Fruit fly (Drosophila melanogaster): ENCODE data around the gene Con.

The Con gene

DNA sequence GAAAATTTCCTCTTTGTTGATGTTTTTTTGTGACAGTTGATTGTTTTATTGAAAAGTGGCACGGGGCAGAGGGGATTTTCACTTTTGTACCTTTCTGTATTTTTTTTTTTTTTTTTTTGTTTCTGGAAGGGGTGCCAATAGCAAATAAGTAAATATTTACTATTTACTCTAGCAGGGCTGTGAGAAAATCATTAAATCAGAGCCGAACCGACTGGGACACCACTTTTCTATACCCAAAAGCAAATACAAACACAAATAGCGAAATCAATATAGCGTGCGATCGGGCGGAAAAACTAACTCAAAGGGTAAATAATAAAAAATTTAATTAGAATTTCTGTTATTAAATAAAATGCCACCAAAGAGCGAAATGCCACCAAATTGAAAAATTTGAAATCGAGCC lies 86.7 kb downstream of the Con start (continued):
- TF ChIP-seq sqz (GFP tag; optimal IDR thresholded peaks at IDR 0.05) (peak; percentile 31), Rx (GFP tag; IDR thresholded peaks at IDR 0.05) (no peak), CG9727 (GFP tag; optimal IDR thresholded peaks at IDR 0.05) (peak; percentile 26), tx (GFP tag; optimal IDR thresholded peaks at IDR 0.05) (no peak), luna (GFP tag; optimal IDR thresholded peaks at IDR 0.05) (no peak), fd64A (GFP tag; optimal IDR thresholded peaks at IDR 0.05) (no peak), fd102C (GFP tag; optimal IDR thresholded peaks at IDR 0.05) (peak; percentile 52), Lhr (GFP tag; optimal IDR thresholded peaks at IDR 0.05) (no peak), CG15073 (GFP tag; optimal IDR thresholded peaks at IDR 0.05) (no peak), CG6813 (GFP tag; optimal IDR thresholded peaks at IDR 0.05) (no peak), Sox100B (GFP tag; optimal IDR thresholded peaks at IDR 0.05) (no peak), CG7745 (tag; optimal IDR thresholded peaks at IDR 0.05) (no peak), tll (GFP tag; optimal IDR thresholded peaks at IDR 0.05) (no peak), CG18262 (tag; optimal IDR thresholded peaks at IDR 0.05) (no peak), HLH3B (GFP tag; IDR thresholded peaks at IDR 0.05) (no peak), ems (GFP tag; optimal IDR thresholded peaks at IDR 0.05) (no peak), ewg (GFP tag; optimal IDR thresholded peaks at IDR 0.05) (no peak), CG12219 (GFP tag; optimal IDR thresholded peaks at IDR 0.05) (no peak), lola (GFP tag; optimal IDR thresholded peaks at IDR 0.05) (no peak), CG16863 (GFP tag; optimal IDR thresholded peaks at IDR 0.05) (no peak), dpn (GFP tag; optimal IDR thresholded peaks at IDR 0.05) (no peak), ac (GFP tag; optimal IDR thresholded peaks at IDR 0.05) (peak; percentile 33), Adf1 (GFP tag; IDR thresholded peaks at IDR 0.05) (no peak), Scr (GFP tag; IDR thresholded peaks at IDR 0.05; ENCODE audit: partially characterized antibody) (no peak), Abd-B (GFP tag; optimal IDR thresholded peaks at IDR 0.05) (no peak), Myb (GFP tag; optimal IDR thresholded peaks at IDR 0.05) (no peak), CG17802 (tag; optimal IDR thresholded peaks at IDR 0.05) (no peak), Neu2 (GFP tag; optimal IDR thresholded peaks at IDR 0.05; ENCODE audit: borderline replicate concordance) (no peak), CG10431 (GFP tag; optimal IDR thresholded peaks at IDR 0.05) (no peak), BtbVII (GFP tag; optimal IDR thresholded peaks at IDR 0.05) (no peak), CG13296 (GFP tag; optimal IDR thresholded peaks at IDR 0.05) (no peak), CG1233 (GFP tag; optimal IDR thresholded peaks at IDR 0.05) (no peak), Opbp (GFP tag; IDR thresholded peaks at IDR 0.05; ENCODE audit: partially characterized antibody) (no peak), CG12071 (GFP tag; optimal IDR thresholded peaks at IDR 0.05) (no peak), maf-S (GFP tag; optimal IDR thresholded peaks at IDR 0.05) (no peak), CG1792 (GFP tag; optimal IDR thresholded peaks at IDR 0.05) (no peak), CG7963 (GFP tag; IDR thresholded peaks at IDR 0.05; ENCODE audit: partially characterized antibody) (no peak), odd (GFP tag; optimal IDR thresholded peaks at IDR 0.05) (no peak), sens (GFP tag) (peak; percentile 53), tin (GFP tag; optimal IDR thresholded peaks at IDR 0.05) (no peak), pan (optimal IDR thresholded peaks at IDR 0.05) (no peak), pan (GFP tag; optimal IDR thresholded peaks at IDR 0.05 in 1 of 2, IDR thresholded peaks at IDR 0.05 in 1 of 2) (no peak), CG1024 (GFP tag; IDR thresholded peaks at IDR 0.05) (no peak), MESR4 (GFP tag; optimal IDR thresholded peaks at IDR 0.05) (no peak), CrebB (tag; optimal IDR thresholded peaks at IDR 0.05) (no peak), CG15696 (tag; optimal IDR thresholded peaks at IDR 0.05) (peak; percentile 60), unpg (GFP tag; optimal IDR thresholded peaks at IDR 0.05) (no peak), D (optimal IDR thresholded peaks at IDR 0.05) (no peak), D (GFP tag; optimal IDR thresholded peaks at IDR 0.05) (peak; percentile 14), CHES-1-like (GFP tag; optimal IDR thresholded peaks at IDR 0.05) (no peak), Kr (GFP tag; optimal IDR thresholded peaks at IDR 0.05) (peak; percentile 6)

All from whole organism, embryonic.